Worm (Caenorhabditis elegans) whole organism, L3 larva: ENCODE data around the gene C04G6.4.
A peak's percentile ranks its signal among the peaks of the same experiment; 100 is the strongest.
"Not testable (repeated sequence)": the region's sequence is repeated elsewhere in the genome, so short reads cannot be mapped to it uniquely, and the experiment has no call there.

ENCODE experiments used
- R02D3.7 ChIP-seq: fragments of 150-350 bp; optimal IDR thresholded peaks from 2 replicates; lab custom pipeline; 2014; ENCODE audit warnings: missing biosample characterization, missing genetic modification characterization
- ama-1 ChIP-seq: fragments of 150-350 bp; optimal IDR thresholded peaks from 2 replicates; lab custom pipeline; 2018
- ceh-28 ChIP-seq: fragments of 150-350 bp; optimal IDR thresholded peaks from 2 replicates; lab custom pipeline; 2014; ENCODE audit warnings: missing biosample characterization, missing genetic modification reagents, missing genetic modification characterization
- ceh-82 ChIP-seq: fragments of 150-350 bp; optimal IDR thresholded peaks from 2 replicates; lab custom pipeline; 2014; ENCODE audit warnings: missing biosample characterization, missing genetic modification characterization
- egl-27 ChIP-seq: sonication (generic microtip); optimal IDR thresholded peaks from 4 replicates; lab custom pipeline; 2017; ENCODE audit warnings: missing biosample characterization, missing genetic modification reagents, missing genetic modification characterization
- egl-5 ChIP-seq: fragments of 150-350 bp; optimal IDR thresholded peaks from 2 replicates; lab custom pipeline; 2017; ENCODE audit warnings: missing biosample characterization, missing genetic modification reagents, missing genetic modification characterization, inconsistent platforms
- elt-1 ChIP-seq: fragments of 150-350 bp; optimal IDR thresholded peaks from 2 replicates; lab custom pipeline; 2014; ENCODE audit warnings: missing biosample characterization, missing genetic modification characterization
- elt-2 ChIP-seq: sonication (generic microtip); optimal IDR thresholded peaks from 2 replicates; lab custom pipeline; 2016; ENCODE audit warnings: missing genetic modification reagents, mild to moderate bottlenecking, missing genetic modification characterization, missing compliant biosample characterization
- elt-3 ChIP-seq, 3 experiments: fragments of 150-350 bp in 1 of 3; sonication (generic microtip) in 2 of 3; optimal IDR thresholded peaks; 2 replicates in 2 of 3; 4 replicates in 1 of 3; lab custom pipeline; 2014 to 2017; ENCODE audit warnings: missing biosample characterization in 3 of 3, missing genetic modification characterization in 3 of 3
- eor-1 ChIP-seq, 2 experiments: fragments of 150-350 bp; optimal IDR thresholded peaks; 2 replicates each; lab custom pipeline; 2014 to 2018; ENCODE audit warnings: missing biosample characterization in 2 of 2, missing genetic modification characterization in 2 of 2
- fkh-10 ChIP-seq: sonication (generic microtip); optimal IDR thresholded peaks from 2 replicates; lab custom pipeline; 2017; ENCODE audit warnings: missing biosample characterization, missing genetic modification reagents, missing genetic modification characterization
- fkh-2 ChIP-seq: fragments of 150-350 bp; optimal IDR thresholded peaks from 2 replicates; lab custom pipeline; 2014; ENCODE audit warnings: missing biosample characterization, missing genetic modification reagents, missing genetic modification characterization
- fos-1 ChIP-seq: fragments of 150-350 bp; optimal IDR thresholded peaks from 2 replicates; lab custom pipeline; 2014; ENCODE audit warnings: missing biosample characterization, missing genetic modification characterization
- hmg-11 ChIP-seq: sonication (generic microtip); optimal IDR thresholded peaks from 2 replicates; lab custom pipeline; 2016; ENCODE audit warnings: missing genetic modification characterization, missing compliant biosample characterization
- lin-39 ChIP-seq: fragments of 150-350 bp; optimal IDR thresholded peaks from 2 replicates; lab custom pipeline; 2018; ENCODE audit warnings: missing biosample characterization, missing genetic modification reagents, missing genetic modification characterization
- lsy-12 ChIP-seq: sonication (generic microtip); optimal IDR thresholded peaks from 2 replicates; lab custom pipeline; 2016; ENCODE audit warnings: mild to moderate bottlenecking, missing genetic modification characterization, missing compliant biosample characterization
- mml-1 ChIP-seq: fragments of 150-350 bp; sonication (generic microtip); optimal IDR thresholded peaks from 3 replicates; lab custom pipeline; 2014; ENCODE audit warnings: missing biosample characterization, missing genetic modification characterization
- nfya-1 ChIP-seq: sonication (generic microtip); optimal IDR thresholded peaks from 2 replicates; lab custom pipeline; 2017; ENCODE audit warnings: missing genetic modification characterization, mild to moderate bottlenecking, missing compliant biosample characterization, antibody characterized with exemption, moderate library complexity; ENCODE audit not compliant: insufficient read depth
- nhr-11 ChIP-seq: fragments of 150-350 bp; optimal IDR thresholded peaks from 2 replicates; lab custom pipeline; 2014; ENCODE audit warnings: missing biosample characterization, missing genetic modification characterization
- nhr-25 ChIP-seq: sonication (generic microtip); optimal IDR thresholded peaks from 2 replicates; lab custom pipeline; 2017; ENCODE audit warnings: missing biosample characterization, missing genetic modification characterization
- nhr-28 ChIP-seq: fragments of 150-350 bp; optimal IDR thresholded peaks from 2 replicates; lab custom pipeline; 2014; ENCODE audit warnings: missing biosample characterization, missing genetic modification characterization
- nhr-76 ChIP-seq: fragments of 150-350 bp; sonication (generic microtip); optimal IDR thresholded peaks from 5 replicates; lab custom pipeline; 2014; ENCODE audit warnings: missing biosample characterization, missing genetic modification characterization
- pha-4 ChIP-seq: fragments of 150-350 bp; optimal IDR thresholded peaks from 2 replicates; lab custom pipeline; 2014; ENCODE audit warnings: missing biosample characterization, missing genetic modification reagents, missing genetic modification characterization
- skn-1 ChIP-seq: fragments of 150-350 bp; optimal IDR thresholded peaks from 2 replicates; lab custom pipeline; 2014; ENCODE audit warnings: missing biosample characterization, missing genetic modification characterization
- snpc-4 ChIP-seq: fragments of 150-350 bp; optimal IDR thresholded peaks from 2 replicates; lab custom pipeline; 2014; ENCODE audit warnings: missing biosample characterization, missing genetic modification characterization
- unc-39 ChIP-seq: sonication (generic microtip); optimal IDR thresholded peaks from 4 replicates; lab custom pipeline; 2017; ENCODE audit warnings: missing biosample characterization, missing genetic modification characterization
- unc-62 ChIP-seq: fragments of 150-350 bp; sonication (generic microtip); optimal IDR thresholded peaks from 4 replicates; lab custom pipeline; 2014; ENCODE audit warnings: missing biosample characterization, missing genetic modification reagents, missing genetic modification characterization
- zag-1 ChIP-seq: fragments of 150-350 bp; optimal IDR thresholded peaks from 2 replicates; lab custom pipeline; 2014; ENCODE audit warnings: missing biosample characterization, missing genetic modification characterization
- ztf-11 ChIP-seq: fragments of 150-350 bp; optimal IDR thresholded peaks from 2 replicates; lab custom pipeline; 2014; ENCODE audit warnings: missing biosample characterization, missing genetic modification characterization
- ztf-4 ChIP-seq: fragments of 150-350 bp; optimal IDR thresholded peaks from 2 replicates; lab custom pipeline; 2014; ENCODE audit warnings: missing biosample characterization, missing genetic modification characterization

Gene C04G6.4

DNA sequence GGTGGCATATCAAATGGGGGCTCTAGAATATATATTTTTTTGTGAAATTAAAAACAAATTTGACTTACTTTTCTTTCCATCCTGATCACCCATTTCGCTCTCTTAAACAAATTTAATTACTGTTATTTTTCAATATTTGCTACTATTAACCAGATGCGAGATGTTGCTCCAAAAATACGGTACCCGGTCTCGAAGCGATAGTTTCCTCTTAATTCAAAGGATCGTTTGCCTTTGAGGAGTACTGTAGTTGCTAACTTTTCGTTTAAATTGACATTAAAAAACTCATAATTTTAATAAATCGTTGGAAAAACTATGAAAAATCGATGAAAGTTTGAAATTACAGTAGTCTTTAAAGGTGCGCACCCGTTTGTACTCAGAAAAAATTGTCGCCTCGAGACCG lies at the start of gene C04G6.4:
Gene C04G6.4, minus strand, starts transcription at position 101 of the 400 bp plus-strand sequence.
- no peak for TF ChIP-seq eor-1 (tag; optimal IDR thresholded peaks at IDR 0.05; lab: Kevin White, UChicago)
- no peak for TF ChIP-seq nfya-1 (tag; lab: Kevin White, UChicago)
- TF ChIP-seq egl-5, result no peak
- no peak for TF ChIP-seq unc-39 (tag; lab: Kevin White, UChicago)
- TF ChIP-seq ztf-4, result no peak
- TF ChIP-seq nhr-25 (tag; lab: Kevin White, UChicago), result no peak
- TF ChIP-seq lin-39 (tag; lab: Kevin White, UChicago), result no peak
- TF ChIP-seq elt-3 (tag; optimal IDR thresholded peaks at IDR 0.05; lab: Kevin White, UChicago), result no peak
- TF ChIP-seq fos-1 (tag; lab: Kevin White, UChicago), result no peak
- TF ChIP-seq unc-62 (GFP tag; lab: Kevin White, UChicago), result no peak
- TF ChIP-seq ceh-82, result no peak

DNA sequence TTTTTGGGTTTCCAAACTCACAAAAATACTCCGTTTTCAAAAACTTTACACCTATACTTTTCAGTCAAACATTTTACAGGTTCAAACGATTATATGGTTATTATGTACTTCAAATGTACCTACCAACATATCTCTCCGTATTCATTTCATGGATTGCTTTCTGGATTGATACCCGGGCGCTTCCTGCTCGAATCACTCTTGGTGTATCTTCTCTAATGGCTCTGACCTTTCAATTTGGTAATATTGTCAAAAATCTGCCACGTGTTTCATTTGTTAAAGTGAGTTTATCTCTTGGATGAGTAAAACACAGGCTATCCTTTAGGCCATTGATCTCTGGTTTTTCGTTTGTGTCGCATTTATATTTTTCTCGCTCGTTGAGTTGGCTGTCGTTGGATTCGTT lies 48.6 kb upstream of the C04G6.4 start:
- TF ChIP-seq fos-1 (tag; lab: Kevin White, UChicago) (no peak), skn-1 (tag; lab: Kevin White, UChicago) (no peak), ceh-28 (tag; lab: Kevin White, UChicago) (no peak)

DNA sequence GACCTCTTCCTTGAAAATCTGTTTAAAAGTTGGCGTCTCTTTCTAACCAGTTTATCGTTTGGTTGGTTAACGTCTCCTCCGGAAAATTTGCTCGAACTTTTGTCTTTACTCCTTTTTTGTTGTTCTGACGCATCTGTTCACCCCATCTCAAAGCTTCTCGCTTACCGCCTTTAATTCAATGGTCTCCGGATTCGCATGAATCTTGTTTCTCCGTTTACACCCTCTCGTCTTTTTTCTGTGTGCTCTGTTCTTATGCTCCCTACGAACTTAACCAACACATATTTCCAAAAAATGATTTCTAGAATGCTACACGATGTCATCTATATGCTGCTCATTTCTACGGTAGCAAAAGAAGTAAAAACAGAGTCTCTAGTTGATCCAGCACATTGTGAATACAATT lies 46.8 kb upstream of the C04G6.4 start, which contains the start of gene lgc-56:
Gene lgc-56, plus strand, starts transcription at position 301 of the 400 bp plus-strand sequence.
- TF ChIP-seq elt-3 (tag; optimal IDR thresholded peaks at IDR 0.05; lab: Kevin White, UChicago) (no peak), ama-1 (lab: Kevin White, UChicago) (no peak), skn-1 (tag; lab: Kevin White, UChicago) (no peak), elt-2 (tag; lab: Kevin White, UChicago) (no peak), hmg-11 (tag; lab: Kevin White, UChicago) (no peak), elt-1 (no peak), R02D3.7 (tag; lab: Kevin White, UChicago) (no peak), nfya-1 (tag; lab: Kevin White, UChicago) (no peak), snpc-4 (tag; lab: Kevin White, UChicago) (no peak), fkh-2 (tag; lab: Kevin White, UChicago) (no peak), nhr-76 (tag; lab: Kevin White, UChicago) (no peak), pha-4 (no peak), nhr-11 (tag; lab: Kevin White, UChicago) (no peak)

DNA sequence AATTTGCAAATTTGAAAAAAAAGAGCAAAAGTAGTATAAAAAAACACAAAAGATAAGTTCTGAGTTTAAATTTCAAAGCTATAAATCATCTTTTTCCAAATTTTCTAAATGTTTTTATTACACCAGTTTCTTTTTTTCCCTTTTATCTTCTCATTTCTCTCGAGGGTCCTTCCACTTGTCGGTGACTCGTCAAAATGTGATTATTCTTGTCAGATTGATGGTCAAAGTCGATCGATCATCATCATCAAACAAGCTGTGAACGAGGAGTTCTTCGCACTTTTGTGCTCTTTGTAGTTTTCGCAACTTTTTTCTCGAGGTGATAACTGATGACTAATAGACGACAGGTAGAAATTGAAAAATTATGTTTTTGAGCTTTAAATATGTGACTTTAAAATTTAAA lies 37.4 kb upstream of the C04G6.4 start:
- TF ChIP-seq mml-1, result no peak
- TF ChIP-seq unc-62 (GFP tag; lab: Kevin White, UChicago), result peak; percentile 72

DNA sequence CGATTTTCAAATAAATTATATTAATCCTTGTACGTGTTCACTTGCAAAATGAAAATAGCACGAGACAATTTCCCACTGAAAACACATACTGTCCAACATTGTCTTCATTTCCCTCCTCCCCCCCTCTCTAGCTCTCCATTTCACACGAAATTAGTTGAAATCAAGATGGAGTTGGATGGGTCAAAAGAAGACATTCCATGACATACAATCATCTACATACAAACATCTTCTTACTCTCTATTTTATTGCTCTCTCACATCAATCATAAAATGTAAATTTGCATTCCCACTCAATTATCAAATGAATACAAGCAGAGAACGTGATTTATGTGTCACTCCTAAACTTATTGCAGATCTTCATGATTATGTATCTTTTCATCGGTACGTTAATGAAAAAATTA lies 32.5 kb upstream of the C04G6.4 start, which contains the start of gene srsy-1:
Gene srsy-1, plus strand, starts transcription at position 301 of the 400 bp plus-strand sequence.
- TF ChIP-seq zag-1 (tag; lab: Kevin White, UChicago) (no peak), nhr-28 (tag; lab: Kevin White, UChicago) (no peak), ceh-28 (tag; lab: Kevin White, UChicago) (no peak), fkh-10 (no peak), nhr-76 (tag; lab: Kevin White, UChicago) (no peak), unc-62 (GFP tag; lab: Kevin White, UChicago) (no peak), lsy-12 (tag; lab: Kevin White, UChicago) (no peak)

DNA sequence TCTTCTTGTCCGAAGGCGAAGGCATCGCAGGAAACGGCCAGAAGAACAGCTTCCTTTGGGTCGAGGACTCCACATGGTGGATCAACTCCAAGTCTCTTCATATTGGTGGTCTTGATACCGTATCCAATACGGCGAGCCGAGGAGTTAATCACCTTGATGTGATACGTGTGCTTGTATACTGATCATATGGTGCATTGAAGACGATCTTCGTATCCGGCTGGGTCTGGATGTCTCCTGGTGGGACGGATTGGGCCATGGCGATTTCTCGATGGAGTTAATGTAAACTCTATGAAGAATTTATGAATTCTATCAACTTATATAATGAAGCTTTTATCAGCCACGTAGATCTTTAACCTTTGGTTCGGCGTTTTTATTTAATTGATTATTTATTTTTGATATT lies 32.0 kb upstream of the C04G6.4 start, which contains the start of gene msp-74:
Gene msp-74, minus strand, starts transcription at position 101 of the 400 bp plus-strand sequence.
- TF ChIP-seq elt-2, R02D3.7, nhr-11 (tag; lab: Kevin White, UChicago): not testable (repeated sequence)

DNA sequence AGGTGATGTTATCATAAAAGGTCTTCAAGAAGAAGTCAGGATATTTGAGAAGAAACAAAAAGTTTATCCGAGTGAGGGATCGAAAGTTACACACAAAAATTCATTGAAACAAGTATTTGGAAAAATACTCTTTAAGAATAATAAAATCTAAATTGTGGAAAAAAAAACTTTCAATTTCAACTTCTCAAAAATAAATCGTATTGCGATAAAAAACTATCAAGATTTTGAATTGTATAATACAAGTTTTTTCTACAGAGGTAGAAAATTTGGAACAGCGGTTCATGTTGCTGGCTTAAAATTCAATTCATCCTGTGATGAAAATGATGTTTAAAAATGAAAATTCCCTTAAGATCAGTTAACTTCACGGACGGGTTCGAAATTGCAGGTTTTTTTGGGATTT lies 28.8 kb upstream of the C04G6.4 start, which contains the start of gene F09C12.8:
Gene F09C12.8, plus strand, starts transcription at position 301 of the 400 bp plus-strand sequence.
- TF ChIP-seq ceh-82 (no peak), eor-1 (tag; optimal IDR thresholded peaks at IDR 0.05; lab: Kevin White, UChicago) (no peak), egl-27 (tag; lab: Kevin White, UChicago) (no peak), ztf-11 (tag; lab: Kevin White, UChicago) (no peak), R02D3.7 (tag; lab: Kevin White, UChicago) (no peak), lsy-12 (tag; lab: Kevin White, UChicago) (no peak), zag-1 (tag; lab: Kevin White, UChicago) (no peak)
